Fruit fly (Drosophila melanogaster) Kc167 (cell line): ENCODE data around the gene CG34451.

Experiments
- Myc ChIP-seq: fragments of >200 bp; optimal IDR thresholded peaks from 2 replicates; lab custom pipeline; 2017; ENCODE audit warnings: missing external identifiers
- Sin3A ChIP-seq: fragments of >200 bp; optimal IDR thresholded peaks from 2 replicates; lab custom pipeline; 2018; ENCODE audit warnings: missing external identifiers
- ttk ChIP-seq: sonication (Bioruptor generic); optimal IDR thresholded peaks from 2 replicates; lab custom pipeline; 2017; ENCODE audit warnings: missing external identifiers

DNA sequence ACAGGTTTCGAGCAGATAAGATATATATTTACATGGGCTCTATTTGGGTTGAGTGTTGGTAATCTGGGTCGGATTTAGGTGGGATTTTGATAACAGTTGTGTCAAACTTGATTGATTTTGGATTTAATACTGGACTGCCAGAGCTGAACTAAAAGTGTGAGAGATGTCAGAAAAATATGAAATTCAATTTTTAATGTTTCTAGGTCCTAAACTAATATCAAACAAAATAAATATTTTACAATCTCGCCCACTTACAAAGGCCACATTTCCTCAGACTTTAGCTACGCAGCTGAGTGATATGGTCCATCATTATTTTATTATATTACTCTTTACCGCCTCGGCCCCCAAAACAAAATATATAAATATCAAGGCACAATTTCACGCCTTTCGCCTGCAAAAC lies 34.9 kb upstream of the CG34451 start:
- TF ChIP-seq Myc (lab: Kevin White, UChicago) (no peak), Sin3A (lab: Kevin White, UChicago) (no peak), ttk (no peak)
